Fruit fly (Drosophila melanogaster) whole organism, prepupa: ENCODE results near the gene CG10428.
A peak's percentile ranks its signal among the peaks of the same experiment; 100 is the strongest.

Source experiments
- Blimp-1 ChIP-seq: fragments of 200-800 bp; sonication (Bioruptor generic); optimal IDR thresholded peaks from 3 replicates; lab custom pipeline; 2017; ENCODE audit warnings: missing biosample characterization, missing genetic modification characterization, mild to moderate bottlenecking, moderate library complexity, missing genetic modification reagents
- CG11902 ChIP-seq: fragments of 200-800 bp; sonication (Bioruptor generic); optimal IDR thresholded peaks from 3 replicates; lab custom pipeline; 2016; ENCODE audit warnings: missing biosample characterization, missing genetic modification characterization
- CG34406 ChIP-seq: fragments of 200-800 bp; sonication (Bioruptor generic); optimal IDR thresholded peaks from 3 replicates; lab custom pipeline; 2016; ENCODE audit warnings: missing biosample characterization, missing genetic modification characterization
- CG3919 ChIP-seq: fragments of 200-800 bp; sonication (Bioruptor generic); optimal IDR thresholded peaks from 3 replicates; lab custom pipeline; 2016; ENCODE audit warnings: missing biosample characterization, missing genetic modification characterization
- CG4318 ChIP-seq: fragments of 200-800 bp; sonication (Bioruptor generic); optimal IDR thresholded peaks from 3 replicates; lab custom pipeline; 2017; ENCODE audit warnings: missing biosample characterization, mild to moderate bottlenecking, missing genetic modification characterization
- CG6163 ChIP-seq: fragments of 200-800 bp; sonication (Bioruptor generic); IDR thresholded peaks from 3 replicates; pipeline ENCODE4 v1.3.6; 2022; ENCODE audit warnings: missing biosample characterization, missing genetic modification characterization
- CG7368 ChIP-seq: fragments of 200-800 bp; sonication (Bioruptor generic); optimal IDR thresholded peaks from 3 replicates; lab custom pipeline; 2016; ENCODE audit warnings: missing biosample characterization, missing genetic modification characterization
- Eip75B ChIP-seq: fragments of 200-800 bp; sonication (Bioruptor generic); optimal IDR thresholded peaks from 3 replicates; lab custom pipeline; 2016; ENCODE audit warnings: missing biosample characterization, missing genetic modification characterization
- Eip78C ChIP-seq: fragments of 200-800 bp; sonication (Bioruptor generic); peaks from one replicate; lab custom pipeline; 2016; ENCODE audit warnings: missing biosample characterization, missing genetic modification characterization
- Hr4 ChIP-seq: fragments of 200-800 bp; sonication (Bioruptor generic); optimal IDR thresholded peaks from 3 replicates; lab custom pipeline; 2016; ENCODE audit warnings: missing biosample characterization, missing genetic modification characterization
- Smox ChIP-seq: fragments of 200-800 bp; sonication (Bioruptor generic); optimal IDR thresholded peaks from 3 replicates; lab custom pipeline; 2016; ENCODE audit warnings: missing biosample characterization, missing genetic modification characterization
- achi ChIP-seq: fragments of 200-800 bp; sonication (Bioruptor generic); optimal IDR thresholded peaks from 3 replicates; lab custom pipeline; 2016; ENCODE audit warnings: missing biosample characterization, missing genetic modification characterization
- acj6 ChIP-seq: fragments of 200-800 bp; sonication (Bioruptor generic); optimal IDR thresholded peaks from 3 replicates; lab custom pipeline; 2016; ENCODE audit warnings: missing biosample characterization, missing genetic modification characterization
- fd59A ChIP-seq: fragments of 200-800 bp; sonication (Bioruptor generic); optimal IDR thresholded peaks from 2 replicates; lab custom pipeline; 2017; ENCODE audit warnings: missing biosample characterization, mild to moderate bottlenecking, missing genetic modification characterization, missing genetic modification reagents
- svp ChIP-seq: fragments of 200-800 bp; sonication (Bioruptor generic); peaks from one replicate; lab custom pipeline; 2016; ENCODE audit warnings: missing biosample characterization, missing genetic modification characterization
- vri ChIP-seq: fragments of 200-800 bp; sonication (Bioruptor generic); optimal IDR thresholded peaks from 3 replicates; lab custom pipeline; 2016; ENCODE audit warnings: missing biosample characterization, mild to moderate bottlenecking, missing genetic modification characterization

The CG10428 gene

DNA sequence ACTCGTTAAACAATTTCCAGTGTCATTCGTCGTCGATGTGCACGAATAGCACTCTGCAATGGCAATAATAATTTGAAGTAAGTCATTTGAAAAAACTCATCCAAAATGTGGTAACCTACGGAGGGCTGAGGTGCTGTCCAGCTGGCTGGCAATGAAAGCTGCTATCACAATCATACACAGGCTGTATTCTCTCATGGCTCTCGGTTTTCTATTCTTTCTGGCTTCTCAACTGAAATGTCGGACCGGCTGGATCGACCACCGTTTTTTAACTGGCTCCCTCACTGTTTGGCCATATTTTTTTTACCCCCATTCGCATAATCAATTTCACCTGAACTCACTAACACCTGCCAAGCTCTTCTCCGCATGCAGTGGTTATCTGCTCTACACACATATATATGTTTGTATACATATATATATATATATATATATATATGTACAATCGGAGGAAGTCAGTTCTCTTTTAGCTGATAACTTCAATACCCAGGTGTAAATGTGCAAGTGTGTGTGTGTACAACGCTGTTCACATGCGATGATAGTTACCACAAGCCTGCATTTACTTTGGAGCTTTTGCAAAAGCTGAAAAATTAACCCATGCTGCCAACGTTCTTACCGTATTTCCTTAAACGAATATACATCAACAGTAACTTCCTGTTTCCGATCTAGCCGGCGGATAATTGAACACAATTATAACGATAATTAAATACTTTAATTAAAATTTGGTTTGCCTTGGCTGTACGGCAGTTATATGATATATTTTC lies 47.2 kb downstream of the CG10428 start, which contains the start of gene CG10650:
TSS of gene CG10650 (minus strand) at position 275 of the 758 bp plus-strand sequence.
- TF ChIP-seq vri (peak; percentile 78), achi (GFP tag; lab: Kevin White, UChicago) (no peak), svp (GFP tag; lab: Kevin White, UChicago) (no peak), Eip78C (peak; percentile 9)

DNA sequence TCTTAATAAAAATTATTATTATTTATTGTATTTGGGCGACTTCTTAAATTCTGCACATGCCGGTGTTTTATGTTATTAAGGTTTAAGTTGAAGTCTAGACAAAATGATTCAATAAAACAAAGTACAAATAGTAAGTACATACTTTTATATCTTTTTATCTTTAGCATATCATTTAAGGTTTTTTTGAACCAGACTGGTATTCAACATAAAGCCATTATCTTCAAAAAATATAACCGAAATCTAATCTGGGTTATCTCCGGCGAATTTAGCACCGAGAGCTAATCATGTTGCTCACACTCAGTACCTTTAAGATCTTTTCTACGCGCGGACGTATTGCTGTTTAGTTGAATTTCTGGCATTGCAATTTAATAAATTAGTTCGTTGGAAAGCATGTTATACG lies 48.5 kb downstream of the CG10428 start, which contains the start of gene CG31792:
TSS of gene CG31792 (plus strand) at position 301 of the 400 bp plus-strand sequence.
- TF ChIP-seq CG34406 (no peak), Hr4 (GFP tag; lab: Kevin White, UChicago) (no peak), CG3919 (GFP tag; lab: Kevin White, UChicago) (no peak), CG4318 (no peak), CG7368 (no peak), acj6 (GFP tag; lab: Kevin White, UChicago) (no peak), fd59A (GFP tag; lab: Kevin White, UChicago) (no peak), CG6163 (GFP tag; lab: Robert Waterston, UW) (no peak), Blimp-1 (GFP tag; lab: Kevin White, UChicago) (no peak), Smox (GFP tag; lab: Kevin White, UChicago) (no peak), CG11902 (no peak), Eip75B (no peak), svp (GFP tag; lab: Kevin White, UChicago) (no peak)
